Worm (Caenorhabditis elegans): Measurements from ENCODE around the gene ins-39.

Gene ins-39

DNA sequence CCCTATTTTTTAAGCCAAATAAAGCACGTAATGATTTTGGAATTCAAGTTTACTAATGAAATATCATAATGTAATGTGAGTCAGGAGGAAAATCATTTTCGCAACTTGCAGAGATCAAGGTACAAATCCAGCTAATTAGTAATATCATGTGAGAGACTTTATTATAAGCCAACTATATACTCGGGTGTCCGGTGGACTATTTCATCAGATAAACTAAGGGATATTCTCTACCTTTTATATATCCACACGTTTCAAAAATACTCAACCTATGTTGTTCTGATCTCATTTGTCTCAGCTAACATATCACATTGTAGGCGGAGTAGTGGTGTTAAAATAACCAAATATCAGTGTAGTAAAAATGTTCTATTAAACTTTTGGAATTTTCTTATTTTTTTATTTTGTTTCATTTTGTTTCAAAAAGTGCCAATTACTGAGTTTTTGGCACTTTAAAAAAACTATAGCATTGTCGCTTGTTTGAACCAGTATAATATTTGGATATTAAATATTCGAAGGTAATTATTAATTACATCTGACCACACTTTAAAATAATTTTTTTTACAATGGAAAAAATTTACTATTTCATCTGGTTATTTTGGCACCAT, 45.3 kb upstream of the ins-39 start (continued):
- TF ChIP-seq nhr-76 (tag; optimal IDR thresholded peaks at IDR 0.05) (no peak), egl-13 (tag; optimal IDR thresholded peaks at IDR 0.05) (peak; percentile 79), nhr-11 (tag; optimal IDR thresholded peaks at IDR 0.05) (peak; percentile 96), fos-1 (tag; optimal IDR thresholded peaks at IDR 0.05) (peak; percentile 91), unc-86 (tag; optimal IDR thresholded peaks at IDR 0.05) (peak; percentile 50), lir-3 (tag; optimal IDR thresholded peaks at IDR 0.05; ENCODE audit: poor library complexity) (peak; percentile 85), dpl-1 (GFP tag; optimal IDR thresholded peaks at IDR 0.05) (peak; percentile 9 to 43 (median 19)), hlh-17 (GFP tag; optimal IDR thresholded peaks at IDR 0.05; ENCODE audit: borderline replicate concordance) (no peak), unc-30 (tag; optimal IDR thresholded peaks at IDR 0.05) (no peak), pax-3 (tag; optimal IDR thresholded peaks at IDR 0.05) (peak; percentile 81), unc-62 (GFP tag; optimal IDR thresholded peaks at IDR 0.05) (no peak), fkh-8 (tag; optimal IDR thresholded peaks at IDR 0.05) (peak; percentile 93), nhr-19 (GFP tag; conservative IDR thresholded peaks at IDR 0.05) (peak; percentile 91), blmp-1 (tag; optimal IDR thresholded peaks at IDR 0.05) (no peak), fkh-10 (GFP tag; optimal IDR thresholded peaks at IDR 0.05) (peak; percentile 97), mef-2 (tag; optimal IDR thresholded peaks at IDR 0.05) (no peak), tlp-1 (tag; optimal IDR thresholded peaks at IDR 0.05) (no peak), lin-14 (GFP tag; optimal IDR thresholded peaks at IDR 0.05) (peak; percentile 82), aha-1 (tag; optimal IDR thresholded peaks at IDR 0.05) (no peak), nhr-237 (tag; optimal IDR thresholded peaks at IDR 0.05) (peak; percentile 83), mep-1 (tag; optimal IDR thresholded peaks at IDR 0.05) (peak; percentile 73), elt-2 (tag; optimal IDR thresholded peaks at IDR 0.05) (peak; percentile 64), alr-1 (tag; optimal IDR thresholded peaks at IDR 0.05; ENCODE audit: borderline replicate concordance) (no peak), nhr-77 (tag; optimal IDR thresholded peaks at IDR 0.05) (peak; percentile 94), vab-15 (tag; optimal IDR thresholded peaks at IDR 0.05) (peak; percentile 89), isw-1 (GFP tag; IDR thresholded peaks at IDR 0.05) (peak; percentile 33), jun-1 (tag; optimal IDR thresholded peaks at IDR 0.05) (peak; percentile 97), nhr-12 (tag; optimal IDR thresholded peaks at IDR 0.05) (no peak), egl-27 (tag; optimal IDR thresholded peaks at IDR 0.05) (peak in 1 of 2 experiments; percentile 49), ces-1 (GFP tag; optimal IDR thresholded peaks at IDR 0.05) (no peak), hpl-2 (GFP tag; optimal IDR thresholded peaks at IDR 0.05) (peak; percentile 84), sup-37 (GFP tag; optimal IDR thresholded peaks at IDR 0.05) (peak; percentile 65)

DNA sequence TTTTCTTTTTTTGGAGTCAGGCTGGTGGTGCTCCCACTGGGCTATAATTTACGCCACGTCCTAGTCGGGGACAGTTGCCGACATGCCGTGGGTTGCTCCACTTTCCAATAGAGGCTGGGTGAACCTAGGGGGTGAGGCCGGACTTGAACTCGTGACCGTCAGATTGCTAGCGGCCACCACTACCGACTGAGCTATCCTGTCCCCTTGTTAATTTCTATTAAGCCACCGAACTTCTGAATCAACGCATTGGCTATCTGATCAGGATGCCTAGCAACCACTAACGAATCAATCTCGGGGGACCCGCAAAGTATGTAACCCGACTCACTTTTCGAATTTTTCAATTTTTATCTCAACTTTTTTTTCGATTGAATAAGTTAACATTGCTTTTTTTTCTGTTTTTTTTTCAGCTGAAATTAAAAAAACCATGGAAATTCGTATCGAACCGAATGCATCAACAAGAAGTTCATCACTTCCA, 42.7 kb upstream of the ins-39 start, which contains the start of gene F56C3.1:
TSS of gene F56C3.1 (plus strand) at position 425 of the 475 bp plus-strand sequence.
- TF ChIP-seq egl-13 (tag; optimal IDR thresholded peaks at IDR 0.05): no peak
- TF ChIP-seq unc-130 (tag; optimal IDR thresholded peaks at IDR 0.05): no peak

DNA sequence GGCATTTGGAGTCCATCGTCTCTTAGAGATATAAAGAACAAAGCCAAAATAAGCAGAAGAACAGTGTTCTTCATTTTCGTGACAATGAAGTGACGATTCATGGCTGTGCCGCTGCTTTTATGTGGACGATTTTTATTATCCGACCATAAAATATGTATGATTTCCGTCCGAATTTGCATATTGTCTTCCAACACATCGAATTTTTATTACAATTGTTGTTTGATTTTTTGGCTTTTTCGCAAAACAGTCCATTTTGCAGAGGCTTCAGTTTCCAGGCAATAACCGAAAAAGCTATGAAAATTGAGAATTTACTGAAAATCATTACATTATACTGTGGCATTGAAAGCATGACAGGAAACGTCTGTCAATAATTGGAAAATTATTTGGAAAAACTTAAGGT, 40.3 kb upstream of the ins-39 start, which contains the start of gene F56C3.8:
TSS of gene F56C3.8 (minus strand) at position 101 of the 400 bp plus-strand sequence.
- no peak for TF ChIP-seq lin-35 (GFP tag; optimal IDR thresholded peaks at IDR 0.05)
- TF ChIP-seq dpl-1 (GFP tag; optimal IDR thresholded peaks at IDR 0.05): no peak
- TF ChIP-seq zip-4 (GFP tag; optimal IDR thresholded peaks at IDR 0.05): no peak
- TF ChIP-seq C04F5.9 (tag; optimal IDR thresholded peaks at IDR 0.05): no peak
- TF ChIP-seq fkh-8 (tag; optimal IDR thresholded peaks at IDR 0.05): no peak
- TF ChIP-seq tbx-2 (tag; optimal IDR thresholded peaks at IDR 0.05): no peak
- TF ChIP-seq pax-3 (tag; optimal IDR thresholded peaks at IDR 0.05): no peak
- no peak for TF ChIP-seq C16A3.4 (tag; optimal IDR thresholded peaks at IDR 0.05)
- TF ChIP-seq unc-62 (GFP tag; optimal IDR thresholded peaks at IDR 0.05): no peak
- TF ChIP-seq jun-1 (tag; optimal IDR thresholded peaks at IDR 0.05): no peak
- TF ChIP-seq ztf-11 (tag; optimal IDR thresholded peaks at IDR 0.05): no peak
- no peak for TF ChIP-seq snu-23 (GFP tag; optimal IDR thresholded peaks at IDR 0.05)
- no peak for TF ChIP-seq egl-27 (tag; optimal IDR thresholded peaks at IDR 0.05)
- no peak for TF ChIP-seq nhr-19 (GFP tag; conservative IDR thresholded peaks at IDR 0.05)
- TF ChIP-seq zag-1 (tag; optimal IDR thresholded peaks at IDR 0.05): no peak
- no peak for TF ChIP-seq hlh-4 (tag; optimal IDR thresholded peaks at IDR 0.05)

Measured in whole organism, L1 larva.